Worm (Caenorhabditis elegans) whole organism, L3 larva: ENCODE measurements around the gene oig-3.

Experiments used
- ZK546.5 ChIP-seq: sonication (generic microtip); optimal IDR thresholded peaks from 2 replicates; lab custom pipeline; 2017; ENCODE audit warnings: missing biosample characterization, missing genetic modification characterization
- ceh-82 ChIP-seq: fragments of 150-350 bp; optimal IDR thresholded peaks from 2 replicates; lab custom pipeline; 2014; ENCODE audit warnings: missing biosample characterization, missing genetic modification characterization
- egl-27 ChIP-seq: sonication (generic microtip); optimal IDR thresholded peaks from 4 replicates; lab custom pipeline; 2017; ENCODE audit warnings: missing biosample characterization, missing genetic modification reagents, missing genetic modification characterization
- elt-3 ChIP-seq, 3 experiments: fragments of 150-350 bp in 1 of 3; sonication (generic microtip) in 2 of 3; optimal IDR thresholded peaks; 2 replicates in 2 of 3; 4 replicates in 1 of 3; lab custom pipeline; 2014 to 2017; ENCODE audit warnings: missing biosample characterization in 3 of 3, missing genetic modification characterization in 3 of 3
- jun-1 ChIP-seq: fragments of 150-350 bp; optimal IDR thresholded peaks from 2 replicates; lab custom pipeline; 2014; ENCODE audit warnings: missing biosample characterization, missing genetic modification reagents, missing genetic modification characterization
- lin-15B ChIP-seq: fragments of 150-350 bp; optimal IDR thresholded peaks from 2 replicates; lab custom pipeline; 2014; ENCODE audit warnings: missing biosample characterization, missing genetic modification characterization
- lsy-12 ChIP-seq: sonication (generic microtip); optimal IDR thresholded peaks from 2 replicates; lab custom pipeline; 2016; ENCODE audit warnings: mild to moderate bottlenecking, missing genetic modification characterization, missing compliant biosample characterization
- nhr-11 ChIP-seq: fragments of 150-350 bp; optimal IDR thresholded peaks from 2 replicates; lab custom pipeline; 2014; ENCODE audit warnings: missing biosample characterization, missing genetic modification characterization
- nhr-237 ChIP-seq: fragments of 150-350 bp; optimal IDR thresholded peaks from 2 replicates; lab custom pipeline; 2014; ENCODE audit warnings: missing biosample characterization, missing genetic modification characterization
- nhr-25 ChIP-seq: sonication (generic microtip); optimal IDR thresholded peaks from 2 replicates; lab custom pipeline; 2017; ENCODE audit warnings: missing biosample characterization, missing genetic modification characterization
- snpc-4 ChIP-seq: fragments of 150-350 bp; optimal IDR thresholded peaks from 2 replicates; lab custom pipeline; 2014; ENCODE audit warnings: missing biosample characterization, missing genetic modification characterization
- unc-39 ChIP-seq: sonication (generic microtip); optimal IDR thresholded peaks from 4 replicates; lab custom pipeline; 2017; ENCODE audit warnings: missing biosample characterization, missing genetic modification characterization
- ztf-11 ChIP-seq: fragments of 150-350 bp; optimal IDR thresholded peaks from 2 replicates; lab custom pipeline; 2014; ENCODE audit warnings: missing biosample characterization, missing genetic modification characterization
- ztf-4 ChIP-seq: fragments of 150-350 bp; optimal IDR thresholded peaks from 2 replicates; lab custom pipeline; 2014; ENCODE audit warnings: missing biosample characterization, missing genetic modification characterization

DNA sequence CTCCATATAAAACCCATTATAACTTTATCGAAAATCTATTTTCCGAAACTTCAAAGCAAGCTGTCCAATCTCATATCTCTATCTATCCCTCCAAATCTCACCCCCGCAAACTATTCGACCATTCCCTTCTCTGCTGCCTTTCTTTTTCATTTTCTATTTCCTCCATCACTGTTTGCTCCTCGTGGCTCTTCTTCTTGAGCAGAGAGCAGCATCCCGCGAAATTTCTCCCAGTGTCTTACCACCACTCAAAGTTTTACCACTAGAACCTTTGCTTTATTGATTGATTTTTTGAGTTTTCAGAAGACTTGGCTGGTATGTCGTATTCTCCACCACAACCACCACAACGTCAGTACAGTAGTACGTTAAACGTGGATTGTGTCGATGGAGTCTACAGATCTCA is at the start of gene oig-3:
- TF ChIP-seq nhr-11 (tag; lab: Kevin White, UChicago) (no peak), ZK546.5 (tag; lab: Kevin White, UChicago) (no peak), unc-39 (tag; lab: Kevin White, UChicago) (no peak), lsy-12 (no peak), lin-15B (no peak), nhr-25 (no peak), egl-27 (tag; lab: Kevin White, UChicago) (no peak), snpc-4 (no peak), nhr-237 (tag; lab: Kevin White, UChicago) (no peak), ztf-4 (tag; lab: Kevin White, UChicago) (no peak), elt-3 (tag; optimal IDR thresholded peaks at IDR 0.05; lab: Kevin White, UChicago) (no peak), ztf-11 (tag; lab: Kevin White, UChicago) (no peak), jun-1 (no peak), ceh-82 (tag; lab: Kevin White, UChicago) (no peak)
